Fruit fly (Drosophila melanogaster) whole organism, embryonic: ENCODE data around the gene CG6231.

Source experiments
- ATbp ChIP-seq: fragments of 200-800 bp; sonication (Bioruptor generic); optimal IDR thresholded peaks from 2 replicates; lab custom pipeline; 2017; ENCODE audit warnings: missing biosample characterization, mild to moderate bottlenecking, missing genetic modification characterization, missing genetic modification reagents
- Bgb ChIP-seq: fragments of 200-800 bp; sonication (Bioruptor generic); IDR thresholded peaks from 2 replicates; pipeline ENCODE4 v1.3.6; 2022; ENCODE audit warnings: missing biosample characterization, missing genetic modification characterization; ENCODE audit not compliant: partially characterized antibody
- CG10274 ChIP-seq: fragments of 200-800 bp; sonication (Bioruptor generic); optimal IDR thresholded peaks from 3 replicates; lab custom pipeline; 2017; ENCODE audit warnings: missing biosample characterization, mild to moderate bottlenecking, missing genetic modification characterization
- CG11456 ChIP-seq: fragments of 200-800 bp; sonication (Bioruptor generic); IDR thresholded peaks from 3 replicates; pipeline ENCODE4 v1.3.6; 2022; ENCODE audit warnings: missing biosample characterization, missing genetic modification characterization
- CG11695 ChIP-seq: fragments of 200-800 bp; sonication (Bioruptor generic); IDR thresholded peaks from 3 replicates; pipeline ENCODE4 v1.3.6; 2022; ENCODE audit warnings: missing biosample characterization, missing genetic modification characterization
- CG13775 ChIP-seq: fragments of 200-800 bp; sonication (Bioruptor generic); optimal IDR thresholded peaks from 3 replicates; lab custom pipeline; 2017; ENCODE audit warnings: missing biosample characterization, mild to moderate bottlenecking, missing genetic modification characterization
- CG14710 ChIP-seq: fragments of 200-800 bp; sonication (Bioruptor generic); optimal IDR thresholded peaks from 3 replicates; lab custom pipeline; 2019; ENCODE audit warnings: missing biosample characterization, mild to moderate bottlenecking, missing genetic modification characterization, moderate library complexity
- CG17612 ChIP-seq: fragments of 200-800 bp; sonication (Bioruptor generic); IDR thresholded peaks from 2 replicates; pipeline ENCODE4 v1.3.6; 2022; ENCODE audit warnings: missing biosample characterization, missing genetic modification characterization
- CG18476 ChIP-seq: fragments of 200-800 bp; sonication (Bioruptor generic); optimal IDR thresholded peaks from 2 replicates; lab custom pipeline; 2016; ENCODE audit warnings: missing biosample characterization, mild to moderate bottlenecking, missing genetic modification characterization
- CG2889 ChIP-seq: fragments of 200-800 bp; sonication (Bioruptor generic); IDR thresholded peaks from 3 replicates; pipeline ENCODE4 v1.3.6; 2022; ENCODE audit warnings: missing biosample characterization, missing genetic modification characterization
- CG32767 ChIP-seq: fragments of 200-800 bp; sonication (Bioruptor generic); IDR thresholded peaks from 2 replicates; pipeline ENCODE4 v1.3.6; 2022; ENCODE audit warnings: missing biosample characterization, missing genetic modification characterization
- CG34376 ChIP-seq: fragments of 200-800 bp; sonication (Bioruptor generic); optimal IDR thresholded peaks from 2 replicates; lab custom pipeline; 2018; ENCODE audit warnings: missing biosample characterization, mild to moderate bottlenecking, missing genetic modification characterization
- CG6654 ChIP-seq: fragments of 200-800 bp; sonication (Bioruptor generic); optimal IDR thresholded peaks from 2 replicates; lab custom pipeline; 2017; ENCODE audit warnings: missing biosample characterization, mild to moderate bottlenecking, missing genetic modification characterization
- CG6813 ChIP-seq: fragments of 200-800 bp; sonication (Bioruptor generic); optimal IDR thresholded peaks from 2 replicates; lab custom pipeline; 2017; ENCODE audit warnings: missing biosample characterization, missing genetic modification characterization, mild to moderate bottlenecking, moderate library complexity, missing genetic modification reagents
- CG8944 ChIP-seq: fragments of 200-800 bp; sonication (Bioruptor generic); optimal IDR thresholded peaks from 3 replicates; lab custom pipeline; 2016; ENCODE audit warnings: missing biosample characterization, missing genetic modification characterization
- CTCF ChIP-seq: fragments of 200-800 bp; sonication (Bioruptor generic); optimal IDR thresholded peaks from 2 replicates; lab custom pipeline; 2017; ENCODE audit warnings: missing biosample characterization, mild to moderate bottlenecking, missing genetic modification characterization, moderate library complexity
- Dfd ChIP-seq, 2 experiments: fragments of >200 bp; optimal IDR thresholded peaks; 2 replicates each; lab custom pipeline; 2017; ENCODE audit warnings: missing biosample characterization in 2 of 2, missing genetic modification characterization in 2 of 2
- Eip74EF ChIP-seq, 2 experiments: fragments of 200-800 bp in 1 of 2; fragments of >200 bp in 1 of 2; sonication (Bioruptor generic) in 1 of 2; optimal IDR thresholded peaks; 2 replicates each; lab custom pipeline; 2017 to 2019; ENCODE audit warnings: missing biosample characterization in 2 of 2, missing genetic modification characterization in 2 of 2, mild to moderate bottlenecking in 1 of 2, moderate library complexity in 1 of 2
- Ets97D ChIP-seq: fragments of 200-800 bp; sonication (Bioruptor generic); optimal IDR thresholded peaks from 3 replicates; lab custom pipeline; 2016; ENCODE audit warnings: missing biosample characterization, missing genetic modification characterization
- Fer3 ChIP-seq: fragments of 200-800 bp; sonication (Bioruptor generic); optimal IDR thresholded peaks from 2 replicates; lab custom pipeline; 2018; ENCODE audit warnings: missing biosample characterization, mild to moderate bottlenecking, missing genetic modification characterization, moderate library complexity
- GATAe ChIP-seq: fragments of 200-800 bp; sonication (Bioruptor generic); conservative IDR thresholded peaks from 2 replicates; pipeline ENCODE4 v1.3.6; 2022; ENCODE audit warnings: missing biosample characterization, missing genetic modification characterization
- Gsc ChIP-seq: fragments of 200-800 bp; sonication (Bioruptor generic); IDR thresholded peaks from 2 replicates; pipeline ENCODE4 v1.3.6; 2022; ENCODE audit warnings: missing biosample characterization, missing genetic modification characterization
- Hey ChIP-seq: fragments of 200-800 bp; sonication (Bioruptor generic); optimal IDR thresholded peaks from 3 replicates; lab custom pipeline; 2018; ENCODE audit warnings: missing biosample characterization, mild to moderate bottlenecking, missing genetic modification characterization
- Jarid2 ChIP-seq: fragments of 200-800 bp; sonication (Bioruptor generic); optimal IDR thresholded peaks from 3 replicates; lab custom pipeline; 2017; ENCODE audit warnings: mild to moderate bottlenecking, missing biosample characterization, missing genetic modification reagents, missing genetic modification characterization
- Kr ChIP-seq: fragments of 200-800 bp; sonication (Bioruptor generic); optimal IDR thresholded peaks from 2 replicates; lab custom pipeline; 2017; ENCODE audit warnings: missing biosample characterization, mild to moderate bottlenecking, missing genetic modification characterization
- Lhr ChIP-seq: fragments of 200-800 bp; sonication (Bioruptor generic); optimal IDR thresholded peaks from 3 replicates; lab custom pipeline; 2017; ENCODE audit warnings: mild to moderate bottlenecking, missing biosample characterization, missing genetic modification reagents, missing genetic modification characterization
- Lim3 ChIP-seq: fragments of 200-800 bp; sonication (Bioruptor generic); IDR thresholded peaks from 2 replicates; pipeline ENCODE4 v1.3.6; 2022; ENCODE audit warnings: missing biosample characterization, missing genetic modification characterization
- Lpt ChIP-seq: fragments of >200 bp; optimal IDR thresholded peaks from 2 replicates; lab custom pipeline; 2018; ENCODE audit warnings: missing biosample characterization, missing genetic modification characterization
- NC2α ChIP-seq: fragments of 200-800 bp; sonication (Bioruptor generic); optimal IDR thresholded peaks from 2 replicates; lab custom pipeline; 2016; ENCODE audit warnings: missing biosample characterization, missing genetic modification characterization
- Opbp ChIP-seq: fragments of 200-800 bp; sonication (Bioruptor generic); IDR thresholded peaks from 3 replicates; pipeline ENCODE4 v1.3.6; 2022; ENCODE audit warnings: missing biosample characterization, missing genetic modification characterization; ENCODE audit not compliant: partially characterized antibody
- PHDP ChIP-seq: fragments of 200-800 bp; sonication (Bioruptor generic); optimal IDR thresholded peaks from 3 replicates; lab custom pipeline; 2018; ENCODE audit warnings: missing biosample characterization, mild to moderate bottlenecking, missing genetic modification characterization, moderate library complexity
- Ptx1 ChIP-seq: fragments of 200-800 bp; sonication (Bioruptor generic); IDR thresholded peaks from 2 replicates; pipeline ENCODE4 v1.3.6; 2022; ENCODE audit warnings: missing biosample characterization, missing genetic modification characterization
- ara ChIP-seq: fragments of 200-800 bp; sonication (Bioruptor generic); IDR thresholded peaks from 2 replicates; pipeline ENCODE4 v1.3.6; 2022; ENCODE audit warnings: missing biosample characterization, missing genetic modification characterization
- chinmo ChIP-seq: fragments of 200-800 bp; sonication (Bioruptor generic); IDR thresholded peaks from 4 replicates; pipeline ENCODE4 v1.3.6; 2022; ENCODE audit warnings: missing biosample characterization, missing genetic modification characterization; ENCODE audit not compliant: partially characterized antibody
- crp ChIP-seq, 2 experiments: fragments of 200-800 bp; sonication (Bioruptor generic); optimal IDR thresholded peaks; 2 replicates in 1 of 2; 3 replicates in 1 of 2; lab custom pipeline; 2017; ENCODE audit warnings: missing biosample characterization in 2 of 2, missing genetic modification characterization in 2 of 2, mild to moderate bottlenecking in 1 of 2, moderate library complexity in 1 of 2
- cwo ChIP-seq: fragments of 200-800 bp; sonication (Bioruptor generic); optimal IDR thresholded peaks from 3 replicates; lab custom pipeline; 2017; ENCODE audit warnings: missing biosample characterization, missing genetic modification characterization, mild to moderate bottlenecking, moderate library complexity, missing genetic modification reagents
- dysf ChIP-seq: fragments of 200-800 bp; sonication (Bioruptor generic); IDR thresholded peaks from 3 replicates; pipeline ENCODE4 v1.3.6; 2022; ENCODE audit warnings: missing biosample characterization, missing genetic modification characterization
- en ChIP-seq: fragments of 200-800 bp; sonication (Bioruptor generic); optimal IDR thresholded peaks from 2 replicates; lab custom pipeline; 2016; ENCODE audit warnings: missing biosample characterization, missing genetic modification characterization
- insv ChIP-seq, 2 experiments: fragments of 200-800 bp; sonication (Bioruptor generic); optimal IDR thresholded peaks; 3 replicates each; lab custom pipeline; 2016 to 2018; ENCODE audit warnings: missing biosample characterization in 2 of 2, missing genetic modification characterization in 2 of 2
- ken ChIP-seq: fragments of 200-800 bp; sonication (Bioruptor generic); IDR thresholded peaks from 3 replicates; pipeline ENCODE4 v1.3.6; 2022; ENCODE audit warnings: missing biosample characterization, missing genetic modification characterization
- pita ChIP-seq: fragments of 200-800 bp; sonication (Bioruptor generic); optimal IDR thresholded peaks from 2 replicates; lab custom pipeline; 2017; ENCODE audit warnings: missing biosample characterization, mild to moderate bottlenecking, missing genetic modification characterization
- rib ChIP-seq: fragments of 200-800 bp; sonication (Bioruptor generic); IDR thresholded peaks from 2 replicates; pipeline ENCODE4 v1.3.6; 2022; ENCODE audit warnings: missing biosample characterization, missing genetic modification characterization
- sd ChIP-seq: fragments of 200-800 bp; sonication (Bioruptor generic); optimal IDR thresholded peaks from 3 replicates; lab custom pipeline; 2018; ENCODE audit warnings: missing biosample characterization, mild to moderate bottlenecking, missing genetic modification characterization, moderate library complexity
- sqz ChIP-seq: fragments of 200-800 bp; sonication (Bioruptor generic); optimal IDR thresholded peaks from 3 replicates; lab custom pipeline; 2018; ENCODE audit warnings: missing biosample characterization, mild to moderate bottlenecking, missing genetic modification characterization
- tx ChIP-seq: fragments of 200-800 bp; sonication (Bioruptor generic); optimal IDR thresholded peaks from 2 replicates; lab custom pipeline; 2016; ENCODE audit warnings: missing biosample characterization, missing genetic modification characterization
- vfl ChIP-seq: fragments of 200-800 bp; sonication (Bioruptor generic); optimal IDR thresholded peaks from 2 replicates; lab custom pipeline; 2016; ENCODE audit warnings: missing biosample characterization, missing genetic modification characterization
- wek ChIP-seq: fragments of 200-800 bp; sonication (Bioruptor generic); optimal IDR thresholded peaks from 3 replicates; lab custom pipeline; 2018; ENCODE audit warnings: missing biosample characterization, mild to moderate bottlenecking, missing genetic modification characterization, moderate library complexity
- zf30C ChIP-seq: fragments of 200-800 bp; sonication (Bioruptor generic); optimal IDR thresholded peaks from 3 replicates; lab custom pipeline; 2018; ENCODE audit warnings: missing biosample characterization, mild to moderate bottlenecking, missing genetic modification characterization

Gene CG6231

dm6 chr3R:19671223-19671991, 38.9 kb upstream of the CG6231 start, which contains the start of gene Naam (continued):
- TF ChIP-seq en (GFP tag; lab: Kevin White, UChicago) (peak; percentile 66), sqz (GFP tag; lab: Kevin White, UChicago) (no peak), CG8944 (peak; percentile 47), wek (peak; percentile 76), sd (tag; lab: Kevin White, UChicago) (peak; percentile 75), zf30C (GFP tag; lab: Kevin White, UChicago) (no peak), Gsc (GFP tag; lab: Robert Waterston, UW) (no peak), Eip74EF (GFP tag; optimal IDR thresholded peaks at IDR 0.05; lab: Kevin White, UChicago) (peak in 1 of 2 experiments; percentile 55), CG2889 (GFP tag; lab: Robert Waterston, UW) (peak; percentile 53; the same call in 2 of the 3 replicates), Ptx1 (GFP tag; lab: Robert Waterston, UW) (peak; percentile 64), ara (GFP tag; lab: Robert Waterston, UW) (peak; percentile 67; the same call in 1 of the 2 replicates), Opbp (GFP tag; lab: Robert Waterston, UW) (no peak), Kr (GFP tag; lab: Kevin White, UChicago) (no peak), Jarid2 (no peak), GATAe (GFP tag; lab: Robert Waterston, UW) (no peak), CG6654 (GFP tag; lab: Kevin White, UChicago) (peak; percentile 41), CG6813 (GFP tag; lab: Kevin White, UChicago) (peak; percentile 86), CG10274 (GFP tag; lab: Kevin White, UChicago) (peak; percentile 30), CG11695 (GFP tag; lab: Robert Waterston, UW) (peak; percentile 70), PHDP (peak; percentile 89), CG13775 (peak; percentile 39), Hey (tag; lab: Kevin White, UChicago) (no peak), Dfd (GFP tag; optimal IDR thresholded peaks at IDR 0.05; lab: Kevin White, UChicago) (no peak), CG32767 (GFP tag; lab: Robert Waterston, UW) (peak; percentile 70), rib (GFP tag; lab: Robert Waterston, UW) (0 out of 2 replicates have a peak, but pooled peaks have one; percentile 15), crp (GFP tag; optimal IDR thresholded peaks at IDR 0.05; lab: Kevin White, UChicago) (peak in 1 of 2 experiments; percentile 61), dysf (GFP tag; lab: Robert Waterston, UW) (peak; percentile 76), NC2α (GFP tag; lab: Kevin White, UChicago) (peak; percentile 27), ATbp (peak; percentile 80), ken (GFP tag; lab: Robert Waterston, UW) (0 out of 3 replicates have a peak, but pooled peaks have one; percentile 49), Ets97D (peak; percentile 47), Bgb (no peak), CG18476 (GFP tag; lab: Kevin White, UChicago) (peak; percentile 58), CTCF (GFP tag; lab: Kevin White, UChicago) (peak; percentile 32), Lhr (GFP tag; lab: Kevin White, UChicago) (peak; percentile 8), CG11456 (GFP tag; lab: Robert Waterston, UW) (peak; percentile 79), CG14710 (peak; percentile 22), vfl (GFP tag; lab: Kevin White, UChicago) (peak; percentile 67), Lim3 (GFP tag; lab: Robert Waterston, UW) (no peak), cwo (GFP tag; lab: Kevin White, UChicago) (peak; percentile 78), tx (peak; percentile 59), CG34376 (GFP tag; lab: Kevin White, UChicago) (peak; percentile 66), chinmo (GFP tag; lab: Robert Waterston, UW) (0 out of 4 replicates have a peak, but pooled peaks have one; percentile 25), insv (GFP tag; optimal IDR thresholded peaks at IDR 0.05; lab: Kevin White, UChicago) (no peak), Lpt (GFP tag; lab: Kevin White, UChicago) (no peak), pita (GFP tag; lab: Kevin White, UChicago) (no peak), Fer3 (tag; lab: Kevin White, UChicago) (peak; percentile 76), CG17612 (GFP tag; lab: Robert Waterston, UW) (0 out of 2 replicates have a peak, but pooled peaks have one; percentile 32)
